Fruit fly (Drosophila melanogaster) whole organism, pupa: ENCODE data around the gene CG7992.

Experiments
- CG10348 ChIP-seq: fragments of 200-800 bp; sonication (Bioruptor generic); IDR thresholded peaks from 2 replicates; pipeline ENCODE4 v1.3.6; 2022; ENCODE audit warnings: missing biosample characterization, missing genetic modification characterization
- CG12605 ChIP-seq: fragments of 200-800 bp; sonication (Bioruptor generic); IDR thresholded peaks from 2 replicates; pipeline ENCODE4 v1.3.6; 2022; ENCODE audit warnings: missing biosample characterization, missing genetic modification characterization
- CG13204 ChIP-seq: fragments of 200-800 bp; sonication (Bioruptor generic); optimal IDR thresholded peaks from 2 replicates; lab custom pipeline; 2018; ENCODE audit warnings: missing biosample characterization, mild to moderate bottlenecking, missing genetic modification characterization, moderate library complexity
- CG14655 ChIP-seq: fragments of 200-800 bp; sonication (Bioruptor generic); optimal IDR thresholded peaks from 3 replicates; lab custom pipeline; 2017; ENCODE audit warnings: mild to moderate bottlenecking, missing biosample characterization, missing genetic modification reagents, missing genetic modification characterization
- CG15710 ChIP-seq: fragments of 200-800 bp; sonication (Bioruptor generic); optimal IDR thresholded peaks from 2 replicates; lab custom pipeline; 2018; ENCODE audit warnings: missing biosample characterization, mild to moderate bottlenecking, missing genetic modification characterization, moderate library complexity
- CG17806 ChIP-seq: fragments of 200-800 bp; sonication (Bioruptor generic); optimal IDR thresholded peaks from 2 replicates; lab custom pipeline; 2018; ENCODE audit warnings: missing biosample characterization, mild to moderate bottlenecking, missing genetic modification characterization, moderate library complexity
- CG32121 ChIP-seq: fragments of 200-800 bp; sonication (Bioruptor generic); IDR thresholded peaks from 2 replicates; pipeline ENCODE4 v1.3.6; 2022; ENCODE audit warnings: missing biosample characterization, missing genetic modification characterization
- CG34367 ChIP-seq: fragments of 200-800 bp; sonication (Bioruptor generic); optimal IDR thresholded peaks from 2 replicates; lab custom pipeline; 2018; ENCODE audit warnings: missing biosample characterization, mild to moderate bottlenecking, missing genetic modification characterization
- CG4496 ChIP-seq: fragments of 200-800 bp; sonication (Bioruptor generic); IDR thresholded peaks from 3 replicates; pipeline ENCODE4 v1.3.6; 2022; ENCODE audit warnings: missing biosample characterization, missing genetic modification characterization
- CG8159 ChIP-seq: fragments of 200-800 bp; sonication (Bioruptor generic); optimal IDR thresholded peaks from 3 replicates; lab custom pipeline; 2018; ENCODE audit warnings: missing biosample characterization, mild to moderate bottlenecking, missing genetic modification characterization, moderate library complexity
- CG8301 ChIP-seq: fragments of 200-800 bp; sonication (Bioruptor generic); optimal IDR thresholded peaks from 2 replicates; lab custom pipeline; 2018; ENCODE audit warnings: missing biosample characterization, mild to moderate bottlenecking, missing genetic modification characterization
- CG9948 ChIP-seq: fragments of 200-800 bp; sonication (Bioruptor generic); optimal IDR thresholded peaks from 2 replicates; lab custom pipeline; 2018; ENCODE audit warnings: missing biosample characterization, mild to moderate bottlenecking, missing genetic modification characterization, moderate library complexity
- D1 ChIP-seq: fragments of 200-800 bp; sonication (Bioruptor generic); optimal IDR thresholded peaks from 2 replicates; lab custom pipeline; 2018; ENCODE audit warnings: missing biosample characterization, mild to moderate bottlenecking, missing genetic modification characterization, moderate library complexity
- EcR ChIP-seq: fragments of 200-800 bp; sonication (Bioruptor generic); optimal IDR thresholded peaks from 3 replicates; lab custom pipeline; 2019; ENCODE audit warnings: missing biosample characterization, missing genetic modification characterization, mild to moderate bottlenecking, moderate library complexity, missing genetic modification reagents
- Ets98B ChIP-seq: fragments of 200-800 bp; sonication (Bioruptor generic); IDR thresholded peaks from 2 replicates; pipeline ENCODE4 v1.3.6; 2022; ENCODE audit warnings: missing biosample characterization, missing genetic modification characterization
- Pif1A ChIP-seq: fragments of 200-800 bp; sonication (Bioruptor generic); optimal IDR thresholded peaks from 3 replicates; lab custom pipeline; 2016; ENCODE audit warnings: missing biosample characterization, missing genetic modification characterization
- Pif1B ChIP-seq: fragments of 200-800 bp; sonication (Bioruptor generic); optimal IDR thresholded peaks from 3 replicates; lab custom pipeline; 2016; ENCODE audit warnings: missing biosample characterization, missing genetic modification characterization
- Snoo ChIP-seq: fragments of 200-800 bp; sonication (Bioruptor generic); optimal IDR thresholded peaks from 3 replicates; lab custom pipeline; 2017; ENCODE audit warnings: missing biosample characterization, mild to moderate bottlenecking, missing genetic modification characterization, inconsistent platforms
- fd96Ca ChIP-seq: fragments of 200-800 bp; sonication (Bioruptor generic); IDR thresholded peaks from 3 replicates; pipeline ENCODE4 v1.3.6; 2022; ENCODE audit warnings: missing biosample characterization, missing genetic modification characterization
- gl ChIP-seq: fragments of 200-800 bp; sonication (Bioruptor generic); optimal IDR thresholded peaks from 2 replicates; lab custom pipeline; 2018; ENCODE audit warnings: missing biosample characterization, mild to moderate bottlenecking, missing genetic modification characterization
- rn ChIP-seq: fragments of 200-800 bp; sonication (Bioruptor generic); IDR thresholded peaks from 2 replicates; pipeline ENCODE4 v1.3.6; 2022; ENCODE audit warnings: missing biosample characterization, missing genetic modification characterization

The CG7992 gene

dm6 chrX:19225304-19225640 lies 21.8 kb downstream of the CG7992 start:
- TF ChIP-seq EcR (GFP tag; lab: Kevin White, UChicago) (peak; percentile 35), CG14655 (GFP tag; lab: Kevin White, UChicago) (no peak), CG4496 (peak; percentile 74), CG32121 (GFP tag; lab: Robert Waterston, UW) (0 out of 2 replicates have a peak, but pooled peaks have one; percentile 12), D1 (tag; lab: Kevin White, UChicago) (no peak), CG12605 (no peak), CG10348 (GFP tag; lab: Robert Waterston, UW) (0 out of 2 replicates have a peak, but pooled peaks have one; percentile 28), CG13204 (peak; percentile 93)

dm6 chrX:19224580-19225303 lies 22.3 kb downstream of the CG7992 start:
- TF ChIP-seq CG15710 (tag; lab: Kevin White, UChicago) (peak; percentile 60), rn (GFP tag; lab: Robert Waterston, UW) (no peak), CG14655 (GFP tag; lab: Kevin White, UChicago) (peak; percentile 72), Snoo (tag; lab: Kevin White, UChicago) (peak; percentile 33), CG9948 (peak; percentile 74), CG8301 (peak; percentile 47), D1 (tag; lab: Kevin White, UChicago) (peak; percentile 32), CG17806 (peak; percentile 43), CG34367 (peak; percentile 24), Pif1B (GFP tag; lab: Kevin White, UChicago) (no peak), CG12605 (no peak), CG8159 (tag; lab: Kevin White, UChicago) (peak; percentile 81)

dm6 chrX:19220963-19221572 lies 26.0 kb downstream of the CG7992 start:
- TF ChIP-seq Ets98B (no peak), rn (GFP tag; lab: Robert Waterston, UW) (no peak), Pif1B (GFP tag; lab: Kevin White, UChicago) (no peak), CG10348 (GFP tag; lab: Robert Waterston, UW) (no peak), CG17806 (no peak), CG4496 (no peak), CG12605 (no peak), CG15710 (tag; lab: Kevin White, UChicago) (no peak), CG8159 (tag; lab: Kevin White, UChicago) (no peak), CG32121 (GFP tag; lab: Robert Waterston, UW) (no peak), CG14655 (GFP tag; lab: Kevin White, UChicago) (no peak), CG9948 (no peak), CG8301 (no peak), Pif1A (GFP tag; lab: Kevin White, UChicago) (no peak), EcR (GFP tag; lab: Kevin White, UChicago) (no peak), Snoo (tag; lab: Kevin White, UChicago) (no peak), CG13204 (no peak), gl (tag; lab: Kevin White, UChicago) (no peak), D1 (tag; lab: Kevin White, UChicago) (no peak)
- TF ChIP-seq, all 21 proteins: peak for 0

dm6 chrX:19220415-19220814 lies 26.6 kb downstream of the CG7992 start, which contains the start of gene CG7884:
Gene CG7884 (plus strand): TSS chrX:19220622.
- TF ChIP-seq CG4496 (peak; percentile 69), CG12605 (0 out of 2 replicates have a peak, but pooled peaks have one; percentile 9), CG34367 (no peak), CG9948 (no peak), CG17806 (no peak), Pif1B (GFP tag; lab: Kevin White, UChicago) (peak; percentile 53), rn (GFP tag; lab: Robert Waterston, UW) (no peak), CG8301 (no peak), Snoo (tag; lab: Kevin White, UChicago) (no peak), CG32121 (GFP tag; lab: Robert Waterston, UW) (no peak), fd96Ca (no peak; the same call in 2 of the 3 replicates), Pif1A (GFP tag; lab: Kevin White, UChicago) (peak; percentile 19), Ets98B (peak; percentile 22; the same call in 1 of the 2 replicates), CG13204 (peak; percentile 64), EcR (GFP tag; lab: Kevin White, UChicago) (peak; percentile 12), gl (tag; lab: Kevin White, UChicago) (no peak)

dm6 chrX:19216671-19217070 lies 30.4 kb downstream of the CG7992 start:
- TF ChIP-seq gl (tag; lab: Kevin White, UChicago) (no peak), CG34367 (no peak), CG9948 (no peak), CG15710 (tag; lab: Kevin White, UChicago) (no peak), CG10348 (GFP tag; lab: Robert Waterston, UW) (no peak), CG4496 (no peak), CG17806 (no peak), Pif1B (GFP tag; lab: Kevin White, UChicago) (no peak), CG14655 (GFP tag; lab: Kevin White, UChicago) (no peak), fd96Ca (no peak), Snoo (tag; lab: Kevin White, UChicago) (no peak)

DNA sequence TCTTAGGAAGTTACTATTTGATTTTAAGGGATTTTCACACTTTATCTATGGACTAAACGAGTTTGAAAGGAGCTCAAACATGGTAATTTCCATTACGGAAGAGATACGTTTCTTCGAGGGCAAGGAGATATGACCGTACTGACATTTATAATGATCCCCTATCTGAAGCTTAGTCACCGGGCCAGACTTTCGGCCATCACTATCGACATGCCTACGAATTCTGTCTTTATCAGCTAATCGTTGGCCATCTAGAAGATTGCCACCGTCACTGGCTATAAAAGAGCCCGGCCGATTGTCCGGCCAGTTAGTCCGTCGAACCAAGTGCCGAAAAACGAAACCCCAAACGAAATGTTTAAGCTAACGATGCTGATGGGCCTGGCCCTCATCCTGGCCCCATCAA lies 31.8 kb downstream of the CG7992 start, which contains the start of gene Muc18B:
Muc18B (plus strand) TSS at position 301 of the 400 bp plus-strand sequence.
- TF ChIP-seq fd96Ca (no peak), Ets98B (no peak), CG17806 (no peak)
